Fruit fly (Drosophila melanogaster) whole organism, embryonic: Measurements from ENCODE around the gene Uba5.

Experiments
- ATbp ChIP-seq: fragments of 200-800 bp; sonication (Bioruptor generic); optimal IDR thresholded peaks from 2 replicates; lab custom pipeline; 2017; ENCODE audit warnings: missing biosample characterization, mild to moderate bottlenecking, missing genetic modification characterization, missing genetic modification reagents
- CG10462 ChIP-seq: fragments of 200-800 bp; sonication (Bioruptor generic); optimal IDR thresholded peaks from 2 replicates; lab custom pipeline; 2016; ENCODE audit warnings: missing biosample characterization, missing genetic modification characterization
- CG11093 ChIP-seq: fragments of 200-800 bp; sonication (Bioruptor generic); IDR thresholded peaks from 3 replicates; pipeline ENCODE4 v1.3.6; 2022; ENCODE audit warnings: missing biosample characterization, missing genetic modification characterization
- CG12744 ChIP-seq: fragments of 200-800 bp; sonication (Bioruptor generic); optimal IDR thresholded peaks from 2 replicates; lab custom pipeline; 2016; ENCODE audit warnings: missing biosample characterization, missing genetic modification characterization
- CG12769 ChIP-seq: fragments of 200-800 bp; sonication (Bioruptor generic); optimal IDR thresholded peaks from 2 replicates; lab custom pipeline; 2019; ENCODE audit warnings: missing biosample characterization, mild to moderate bottlenecking, missing genetic modification characterization, moderate library complexity
- CG13296 ChIP-seq: fragments of 200-800 bp; sonication (Bioruptor generic); optimal IDR thresholded peaks from 3 replicates; lab custom pipeline; 2018; ENCODE audit warnings: missing biosample characterization, mild to moderate bottlenecking, missing genetic modification characterization
- CG13775 ChIP-seq: fragments of 200-800 bp; sonication (Bioruptor generic); optimal IDR thresholded peaks from 3 replicates; lab custom pipeline; 2017; ENCODE audit warnings: missing biosample characterization, mild to moderate bottlenecking, missing genetic modification characterization
- CG13894 ChIP-seq: fragments of 200-800 bp; sonication (Bioruptor generic); optimal IDR thresholded peaks from 3 replicates; lab custom pipeline; 2018; ENCODE audit warnings: missing biosample characterization, mild to moderate bottlenecking, missing genetic modification characterization, moderate library complexity
- CG15269 ChIP-seq: fragments of 200-800 bp; sonication (Bioruptor generic); optimal IDR thresholded peaks from 2 replicates; lab custom pipeline; 2018; ENCODE audit warnings: missing biosample characterization, mild to moderate bottlenecking, missing genetic modification characterization, moderate library complexity
- CG2678 ChIP-seq: fragments of 200-800 bp; sonication (Bioruptor generic); optimal IDR thresholded peaks from 3 replicates; lab custom pipeline; 2019; ENCODE audit warnings: missing biosample characterization, mild to moderate bottlenecking, missing genetic modification characterization, moderate library complexity
- CG2889 ChIP-seq: fragments of 200-800 bp; sonication (Bioruptor generic); IDR thresholded peaks from 3 replicates; pipeline ENCODE4 v1.3.6; 2022; ENCODE audit warnings: missing biosample characterization, missing genetic modification characterization
- CG30403 ChIP-seq: fragments of 200-800 bp; sonication (Bioruptor generic); optimal IDR thresholded peaks from 3 replicates; lab custom pipeline; 2016; ENCODE audit warnings: missing biosample characterization, missing genetic modification characterization
- CG31441 ChIP-seq: fragments of 200-800 bp; sonication (Bioruptor generic); IDR thresholded peaks from 2 replicates; pipeline ENCODE4 v1.3.6; 2022; ENCODE audit warnings: missing biosample characterization, missing genetic modification characterization
- CG3163 ChIP-seq: fragments of 200-800 bp; sonication (Bioruptor generic); optimal IDR thresholded peaks from 3 replicates; lab custom pipeline; 2016; ENCODE audit warnings: missing biosample characterization, missing genetic modification characterization
- CG3407 ChIP-seq: fragments of 200-800 bp; sonication (Bioruptor generic); optimal IDR thresholded peaks from 2 replicates; lab custom pipeline; 2018; ENCODE audit warnings: missing biosample characterization, mild to moderate bottlenecking, missing genetic modification characterization
- CG6272 ChIP-seq: fragments of 200-800 bp; sonication (Bioruptor generic); IDR thresholded peaks from 2 replicates; pipeline ENCODE4 v1.3.6; 2022; ENCODE audit warnings: missing biosample characterization, missing genetic modification characterization
- CG6765 ChIP-seq: fragments of 200-800 bp; sonication (Bioruptor generic); optimal IDR thresholded peaks from 3 replicates; lab custom pipeline; 2017; ENCODE audit warnings: missing biosample characterization, mild to moderate bottlenecking, missing genetic modification characterization
- CG6813 ChIP-seq: fragments of 200-800 bp; sonication (Bioruptor generic); optimal IDR thresholded peaks from 2 replicates; lab custom pipeline; 2017; ENCODE audit warnings: missing biosample characterization, missing genetic modification characterization, mild to moderate bottlenecking, moderate library complexity, missing genetic modification reagents
- CG7987 ChIP-seq: fragments of 200-800 bp; sonication (Bioruptor generic); optimal IDR thresholded peaks from 2 replicates; lab custom pipeline; 2018; ENCODE audit warnings: missing biosample characterization, mild to moderate bottlenecking, missing genetic modification characterization, moderate library complexity
- CG8089 ChIP-seq: fragments of 200-800 bp; sonication (Bioruptor generic); optimal IDR thresholded peaks from 3 replicates; lab custom pipeline; 2016; ENCODE audit warnings: missing biosample characterization, missing genetic modification characterization
- CG8290 ChIP-seq, 3 experiments: fragments of 200-800 bp; sonication (Bioruptor generic); optimal IDR thresholded peaks; 2 replicates each; lab custom pipeline; 2016 to 2019; ENCODE audit warnings: missing biosample characterization in 3 of 3, missing genetic modification characterization in 3 of 3, mild to moderate bottlenecking in 2 of 3, moderate library complexity in 1 of 3
- D ChIP-seq, 2 experiments: fragments of 200-800 bp in 1 of 2; fragments of >200 bp in 1 of 2; sonication (Bioruptor generic) in 1 of 2; optimal IDR thresholded peaks; 2 replicates in 1 of 2; 3 replicates in 1 of 2; lab custom pipeline; 2017; ENCODE audit warnings: mild to moderate bottlenecking in 1 of 2, missing biosample characterization in 1 of 2, missing genetic modification characterization in 1 of 2, missing genetic modification reagents in 1 of 2
- Deaf1 ChIP-seq: fragments of 200-800 bp; optimal IDR thresholded peaks from 3 replicates; lab custom pipeline; 2019; ENCODE audit warnings: missing biosample characterization, mild to moderate bottlenecking, missing genetic modification characterization, moderate library complexity
- Dp ChIP-seq: fragments of 200-800 bp; sonication (Bioruptor generic); optimal IDR thresholded peaks from 2 replicates; lab custom pipeline; 2018; ENCODE audit warnings: missing biosample characterization, mild to moderate bottlenecking, missing genetic modification characterization, moderate library complexity
- HLHmδ ChIP-seq: fragments of 200-800 bp; sonication (Bioruptor generic); optimal IDR thresholded peaks from 2 replicates; lab custom pipeline; 2018; ENCODE audit warnings: missing biosample characterization, mild to moderate bottlenecking, missing genetic modification characterization, moderate library complexity
- Hr78 ChIP-seq, 2 experiments: fragments of 200-800 bp in 1 of 2; fragments of >200 bp in 1 of 2; sonication (Bioruptor generic) in 1 of 2; optimal IDR thresholded peaks; 2 replicates each; lab custom pipeline; 2017 to 2019; ENCODE audit warnings: missing biosample characterization in 2 of 2, missing genetic modification characterization in 2 of 2, mild to moderate bottlenecking in 1 of 2, moderate library complexity in 1 of 2
- PHDP ChIP-seq: fragments of 200-800 bp; sonication (Bioruptor generic); optimal IDR thresholded peaks from 3 replicates; lab custom pipeline; 2018; ENCODE audit warnings: missing biosample characterization, mild to moderate bottlenecking, missing genetic modification characterization, moderate library complexity
- Tbp ChIP-seq: fragments of >200 bp; optimal IDR thresholded peaks from 2 replicates; lab custom pipeline; 2018; ENCODE audit warnings: missing biosample characterization, missing genetic modification characterization
- Vsx1 ChIP-seq: fragments of 200-800 bp; sonication (Bioruptor generic); optimal IDR thresholded peaks from 2 replicates; lab custom pipeline; 2017; ENCODE audit warnings: missing biosample characterization, mild to moderate bottlenecking, missing genetic modification characterization, missing genetic modification reagents
- Xrp1 ChIP-seq: fragments of 200-800 bp; sonication (Bioruptor generic); IDR thresholded peaks from 2 replicates; pipeline ENCODE4 v1.3.6; 2022; ENCODE audit warnings: missing biosample characterization, missing genetic modification characterization
- ara ChIP-seq: fragments of 200-800 bp; sonication (Bioruptor generic); IDR thresholded peaks from 2 replicates; pipeline ENCODE4 v1.3.6; 2022; ENCODE audit warnings: missing biosample characterization, missing genetic modification characterization
- ase ChIP-seq: fragments of 200-800 bp; sonication (Bioruptor generic); IDR thresholded peaks from 3 replicates; pipeline ENCODE4 v1.3.6; 2022; ENCODE audit warnings: missing biosample characterization, missing genetic modification characterization
- caup ChIP-seq: fragments of 200-800 bp; sonication (Bioruptor generic); optimal IDR thresholded peaks from 3 replicates; lab custom pipeline; 2017; ENCODE audit warnings: missing biosample characterization, mild to moderate bottlenecking, missing genetic modification characterization, moderate library complexity; ENCODE audit not compliant: severe bottlenecking
- chinmo ChIP-seq: fragments of 200-800 bp; sonication (Bioruptor generic); IDR thresholded peaks from 4 replicates; pipeline ENCODE4 v1.3.6; 2022; ENCODE audit warnings: missing biosample characterization, missing genetic modification characterization; ENCODE audit not compliant: partially characterized antibody
- crol ChIP-seq: fragments of 200-800 bp; sonication (Bioruptor generic); IDR thresholded peaks from 2 replicates; pipeline ENCODE4 v1.3.6; 2022; ENCODE audit warnings: missing biosample characterization, missing genetic modification characterization
- cwo ChIP-seq: fragments of 200-800 bp; sonication (Bioruptor generic); optimal IDR thresholded peaks from 3 replicates; lab custom pipeline; 2017; ENCODE audit warnings: missing biosample characterization, missing genetic modification characterization, mild to moderate bottlenecking, moderate library complexity, missing genetic modification reagents
- dmrt99B ChIP-seq: fragments of 200-800 bp; sonication (Bioruptor generic); optimal IDR thresholded peaks from 2 replicates; lab custom pipeline; 2018; ENCODE audit warnings: missing biosample characterization, mild to moderate bottlenecking, missing genetic modification characterization, moderate library complexity
- ftz-f1 ChIP-seq: fragments of 200-800 bp; sonication (Bioruptor generic); optimal IDR thresholded peaks from 2 replicates; lab custom pipeline; 2016; ENCODE audit warnings: missing biosample characterization, missing genetic modification characterization
- gce ChIP-seq: fragments of 200-800 bp; sonication (Bioruptor generic); IDR thresholded peaks from 3 replicates; pipeline ENCODE4 v1.3.6; 2022; ENCODE audit warnings: missing biosample characterization, missing genetic modification characterization
- gro ChIP-seq: fragments of 200-800 bp; sonication (Bioruptor generic); optimal IDR thresholded peaks from 2 replicates; lab custom pipeline; 2016; ENCODE audit warnings: missing biosample characterization, missing genetic modification characterization
- inv ChIP-seq: fragments of 200-800 bp; sonication (Bioruptor generic); IDR thresholded peaks from 2 replicates; pipeline ENCODE4 v1.3.6; 2022; ENCODE audit warnings: missing biosample characterization, missing genetic modification characterization; ENCODE audit not compliant: partially characterized antibody
- lab ChIP-seq: fragments of 200-800 bp; sonication (Bioruptor generic); optimal IDR thresholded peaks from 3 replicates; lab custom pipeline; 2017; ENCODE audit warnings: missing biosample characterization, missing genetic modification characterization, mild to moderate bottlenecking, moderate library complexity, missing genetic modification reagents
- lmd ChIP-seq: fragments of 200-800 bp; sonication (Bioruptor generic); IDR thresholded peaks from 2 replicates; pipeline ENCODE4 v1.3.6; 2022; ENCODE audit warnings: missing biosample characterization, missing genetic modification characterization
- pita ChIP-seq: fragments of 200-800 bp; sonication (Bioruptor generic); optimal IDR thresholded peaks from 2 replicates; lab custom pipeline; 2017; ENCODE audit warnings: missing biosample characterization, mild to moderate bottlenecking, missing genetic modification characterization
- pnt ChIP-seq: fragments of 200-800 bp; sonication (Bioruptor generic); optimal IDR thresholded peaks from 3 replicates; lab custom pipeline; 2016; ENCODE audit warnings: missing biosample characterization, missing genetic modification characterization
- shn ChIP-seq: fragments of 200-800 bp; sonication (Bioruptor generic); optimal IDR thresholded peaks from 3 replicates; lab custom pipeline; 2016; ENCODE audit warnings: missing biosample characterization, missing genetic modification characterization
- slp2 ChIP-seq: fragments of 200-800 bp; sonication (Bioruptor generic); optimal IDR thresholded peaks from 2 replicates; lab custom pipeline; 2016; ENCODE audit warnings: missing biosample characterization, missing genetic modification characterization
- trem ChIP-seq: fragments of 200-800 bp; optimal IDR thresholded peaks from 3 replicates; lab custom pipeline; 2019; ENCODE audit warnings: missing biosample characterization, mild to moderate bottlenecking, missing genetic modification characterization, moderate library complexity

Uba5 gene

dm6 chrX:11433930-11434329 is 49.4 kb upstream of the Uba5 start:
- TF ChIP-seq CG10462 (GFP tag; lab: Kevin White, UChicago) (no peak), HLHmδ (GFP tag; lab: Kevin White, UChicago) (no peak), CG31441 (GFP tag; lab: Robert Waterston, UW) (no peak), Xrp1 (GFP tag; lab: Robert Waterston, UW) (no peak), ftz-f1 (GFP tag; lab: Kevin White, UChicago) (peak; percentile 30), D (optimal IDR thresholded peaks at IDR 0.05; lab: Kevin White, UChicago) (no peak), D (GFP tag; optimal IDR thresholded peaks at IDR 0.05; lab: Kevin White, UChicago) (no peak), CG11093 (no peak), CG3163 (GFP tag; lab: Kevin White, UChicago) (no peak), gce (GFP tag; lab: Robert Waterston, UW) (no peak), Hr78 (GFP tag; optimal IDR thresholded peaks at IDR 0.05; lab: Kevin White, UChicago) (peak in 1 of 2 experiments; percentile 30), lmd (GFP tag; lab: Robert Waterston, UW) (no peak), CG12744 (GFP tag; lab: Kevin White, UChicago) (no peak), pita (GFP tag; lab: Kevin White, UChicago) (peak; percentile 22), CG13894 (peak; percentile 62), CG13775 (GFP tag; lab: Kevin White, UChicago) (no peak), CG2889 (0 out of 3 replicates have a peak, but pooled peaks have one; percentile 39), chinmo (GFP tag; lab: Robert Waterston, UW) (peak; percentile 46; the same call in 1 of the 4 replicates), ara (no peak)
- TF ChIP-seq, all 482 proteins: peak for 6

dm6 chrX:11439270-11439669 is 44.0 kb upstream of the Uba5 start:
- TF ChIP-seq slp2 (GFP tag; lab: Kevin White, UChicago) (no peak), CG2678 (tag; lab: Kevin White, UChicago) (peak; percentile 21), Dp (GFP tag; lab: Kevin White, UChicago) (no peak), caup (peak; percentile 3), lab (GFP tag; lab: Kevin White, UChicago) (peak; percentile 33), CG6272 (GFP tag; lab: Robert Waterston, UW) (no peak), CG6813 (GFP tag; lab: Kevin White, UChicago) (peak; percentile 25), gro (GFP tag; lab: Kevin White, UChicago) (no peak), trem (tag; lab: Kevin White, UChicago) (no peak), CG15269 (tag; lab: Kevin White, UChicago) (peak; percentile 14), ATbp (peak; percentile 27), cwo (GFP tag; lab: Kevin White, UChicago) (peak; percentile 19), CG8089 (GFP tag; lab: Kevin White, UChicago) (no peak), CG30403 (no peak), Deaf1 (no peak), Vsx1 (no peak), CG6765 (GFP tag; lab: Kevin White, UChicago) (no peak), ase (GFP tag; lab: Robert Waterston, UW) (no peak), crol (GFP tag; lab: Robert Waterston, UW) (peak; percentile 93), CG8290 (GFP tag; optimal IDR thresholded peaks at IDR 0.05; lab: Kevin White, UChicago) (no peak), CG8290 (tag; optimal IDR thresholded peaks at IDR 0.05; lab: Kevin White, UChicago) (peak in 1 of 2 experiments; percentile 19), CG12769 (peak; percentile 35), shn (no peak), CG3407 (GFP tag; lab: Kevin White, UChicago) (peak; percentile 19), CG7987 (GFP tag; lab: Kevin White, UChicago) (peak; percentile 20), pnt (no peak), dmrt99B (peak; percentile 5), PHDP (tag; lab: Kevin White, UChicago) (peak; percentile 7), inv (GFP tag; lab: Robert Waterston, UW) (no peak), CG13296 (peak; percentile 16), Tbp (GFP tag; lab: Kevin White, UChicago) (no peak)
